Worm (Caenorhabditis elegans) whole organism, mixed stage, embryonic: ENCODE results near the gene F44B9.2.

ENCODE experiments used
- nhr-237 ChIP-seq: fragments of 150-350 bp; optimal IDR thresholded peaks from 2 replicates; lab custom pipeline; 2014; ENCODE audit warnings: missing biosample characterization, missing genetic modification characterization
- unc-62 ChIP-seq: fragments of 150-350 bp; optimal IDR thresholded peaks from 2 replicates; lab custom pipeline; 2014; ENCODE audit warnings: missing biosample characterization, missing genetic modification reagents, missing genetic modification characterization

ce11 chrIII:8050944-8051343, 28.7 kb downstream of the F44B9.2 start, which contains the start of gene K12H4.7:
- TF ChIP-seq nhr-237, result no peak
- no peak for TF ChIP-seq unc-62 (GFP tag; lab: Kevin White, UChicago)
